Worm (Caenorhabditis elegans): Measurements from ENCODE around the gene C27F2.4.

Gene C27F2.4

ce11 chrIII:4962886-4963285, 2.8 kb upstream of the C27F2.4 start, which contains the start of gene C27F2.9 (continued):
- TF ChIP-seq ceh-34 (tag; optimal IDR thresholded peaks at IDR 0.05) (peak; percentile 51), pat-9 (tag; optimal IDR thresholded peaks at IDR 0.05) (no peak), dve-1 (tag; optimal IDR thresholded peaks at IDR 0.05) (peak; percentile 23), sox-2 (GFP tag; IDR thresholded peaks at IDR 0.05) (peak; percentile 48), sdc-2 (tag; optimal IDR thresholded peaks at IDR 0.05) (peak; percentile 50), syd-9 (tag; optimal IDR thresholded peaks at IDR 0.05) (no peak), pha-4 (tag; optimal IDR thresholded peaks at IDR 0.05) (no peak), fkh-10 (GFP tag; optimal IDR thresholded peaks at IDR 0.05) (no peak), ceh-31 (tag; optimal IDR thresholded peaks at IDR 0.05) (peak; percentile 73), ceh-30 (tag; optimal IDR thresholded peaks at IDR 0.05) (peak; percentile 24), hlh-30 (tag; optimal IDR thresholded peaks at IDR 0.05; ENCODE audit: insufficient read depth) (no peak), elt-2 (tag; optimal IDR thresholded peaks at IDR 0.05) (peak; percentile 61), rnt-1 (tag; optimal IDR thresholded peaks at IDR 0.05) (peak; percentile 19), C08G9.2 (tag; optimal IDR thresholded peaks at IDR 0.05) (peak; percentile 4), F13H6.1 (tag; optimal IDR thresholded peaks at IDR 0.05) (no peak), tbx-7 (tag; optimal IDR thresholded peaks at IDR 0.05) (peak; percentile 44), Y22D7AL.16 (tag; optimal IDR thresholded peaks at IDR 0.05) (peak; percentile 16), ceh-22 (tag; optimal IDR thresholded peaks at IDR 0.05) (no peak), ttx-3 (tag; optimal IDR thresholded peaks at IDR 0.05) (peak; percentile 36)

- TF ChIP-seq hlh-6 (tag; optimal IDR thresholded peaks at IDR 0.05) (no peak), lim-6 (tag; optimal IDR thresholded peaks at IDR 0.05) (no peak)
Observed at ce11 chrIII:4962393-4962792, 2.3 kb upstream of the C27F2.4 start, which contains the start of gene vps-22. vps-22 (minus strand) TSS chrIII:4962493.

ce11 chrIII:4961281-4961680, 1.2 kb upstream of the C27F2.4 start:
- TF ChIP-seq ama-1 (optimal IDR thresholded peaks at IDR 0.05) = no peak
- no peak for TF ChIP-seq nfya-1 (tag; optimal IDR thresholded peaks at IDR 0.05)
- no peak for TF ChIP-seq F13H6.1 (tag; optimal IDR thresholded peaks at IDR 0.05)
- no peak for TF ChIP-seq ceh-18 (tag; optimal IDR thresholded peaks at IDR 0.05)
- no peak for TF ChIP-seq odd-2 (tag; optimal IDR thresholded peaks at IDR 0.05)
- TF ChIP-seq nhr-232 (tag; optimal IDR thresholded peaks at IDR 0.05) = no peak
- TF ChIP-seq K09A11.1 (tag; optimal IDR thresholded peaks at IDR 0.05; ENCODE audit: insufficient read depth) = no peak
- no peak for TF ChIP-seq eyg-1 (tag; optimal IDR thresholded peaks at IDR 0.05)
- no peak for TF ChIP-seq ref-2 (tag; optimal IDR thresholded peaks at IDR 0.05)
- TF ChIP-seq pqm-1 (tag; optimal IDR thresholded peaks at IDR 0.05) = no peak
- no peak for TF ChIP-seq unc-42 (tag; optimal IDR thresholded peaks at IDR 0.05)
- no peak for TF ChIP-seq ceh-45 (GFP tag; IDR thresholded peaks at IDR 0.05)
- TF ChIP-seq ahr-1 (tag; optimal IDR thresholded peaks at IDR 0.05) = no peak
- TF ChIP-seq ceh-2 (tag; optimal IDR thresholded peaks at IDR 0.05) = no peak
- no peak for TF ChIP-seq fkh-6 (tag; optimal IDR thresholded peaks at IDR 0.05)
- TF ChIP-seq sdc-2 (tag; optimal IDR thresholded peaks at IDR 0.05) = no peak
- no peak for TF ChIP-seq elt-4 (tag; optimal IDR thresholded peaks at IDR 0.05)
- no peak for TF ChIP-seq sox-4 (tag; optimal IDR thresholded peaks at IDR 0.05)

ce11 chrIII:4956566-4956965, 3.5 kb downstream of the C27F2.4 start, which contains the start of gene C26E6.1:
C26E6.1 (plus strand) TSS chrIII:4956866.
- TF ChIP-seq ceh-31 (tag; optimal IDR thresholded peaks at IDR 0.05) (no peak), tbx-2 (tag; optimal IDR thresholded peaks at IDR 0.05) (no peak), zip-5 (tag; optimal IDR thresholded peaks at IDR 0.05) (no peak), eyg-1 (tag; optimal IDR thresholded peaks at IDR 0.05) (no peak), K09A11.1 (tag; optimal IDR thresholded peaks at IDR 0.05; ENCODE audit: insufficient read depth) (no peak), unc-55 (GFP tag; optimal IDR thresholded peaks at IDR 0.05) (no peak), gmeb-2 (tag; optimal IDR thresholded peaks at IDR 0.05) (no peak), elt-2 (tag; optimal IDR thresholded peaks at IDR 0.05) (no peak), nhr-11 (tag; optimal IDR thresholded peaks at IDR 0.05) (no peak), ceh-34 (tag; optimal IDR thresholded peaks at IDR 0.05) (no peak)

Measured in whole organism, late embryonic.